Worm (Caenorhabditis elegans): ENCODE data around the gene elt-7.

elt-7 gene

ce11 chrV:4810653-4811052 is 40.2 kb downstream of the elt-7 start (continued):
- peak; percentile 5 for TF ChIP-seq dpl-1 (GFP tag; optimal IDR thresholded peaks at IDR 0.05)
- TF ChIP-seq sptf-2 (GFP tag; optimal IDR thresholded peaks at IDR 0.05): no peak
- no peak for TF ChIP-seq nhr-80 (tag; optimal IDR thresholded peaks at IDR 0.05)
- no peak for TF ChIP-seq nhr-179 (tag; optimal IDR thresholded peaks at IDR 0.05)
- TF ChIP-seq ztf-26 (tag; optimal IDR thresholded peaks at IDR 0.05): no peak
- no peak for TF ChIP-seq let-526 (GFP tag; IDR thresholded peaks at IDR 0.05)
- TF ChIP-seq madf-8 (GFP tag; conservative IDR thresholded peaks at IDR 0.05): 0 out of 2 replicates have a peak, but pooled peaks have one; percentile 21
- TF ChIP-seq Y53G8AR.9 (GFP tag; conservative IDR thresholded peaks at IDR 0.05): no peak
- no peak for TF ChIP-seq lir-1 (GFP tag; conservative IDR thresholded peaks at IDR 0.05)
- no peak for TF ChIP-seq ZK185.1 (tag; optimal IDR thresholded peaks at IDR 0.05; ENCODE audit: poor library complexity, severe bottlenecking)
- no peak for TF ChIP-seq tlf-1 (GFP tag; optimal IDR thresholded peaks at IDR 0.05)
- TF ChIP-seq hmg-1.2 (GFP tag; IDR thresholded peaks at IDR 0.05): no peak
- TF ChIP-seq Y95B8A.8 (GFP tag; IDR thresholded peaks at IDR 0.05): no peak
- TF ChIP-seq ama-1 (optimal IDR thresholded peaks at IDR 0.05): no peak
- TF ChIP-seq ama-1 (GFP tag; optimal IDR thresholded peaks at IDR 0.05): no peak
- no peak for TF ChIP-seq ceh-91 (GFP tag; IDR thresholded peaks at IDR 0.05)
- TF ChIP-seq gei-17 (GFP tag; optimal IDR thresholded peaks at IDR 0.05): no peak
- no peak for TF ChIP-seq fkh-3 (tag; optimal IDR thresholded peaks at IDR 0.05)
- no peak for TF ChIP-seq B0019.2 (GFP tag; conservative IDR thresholded peaks at IDR 0.05)
- no peak for TF ChIP-seq ztf-6 (GFP tag; IDR thresholded peaks at IDR 0.05)
- peak; percentile 54; the same call in 1 of the 2 replicates for TF ChIP-seq egrh-3 (GFP tag; IDR thresholded peaks at IDR 0.05)
- no peak for TF ChIP-seq F57A8.1 (GFP tag; optimal IDR thresholded peaks at IDR 0.05)

- TF ChIP-seq hmg-20 (GFP tag; IDR thresholded peaks at IDR 0.05) (no peak), Y56A3A.18 (GFP tag; IDR thresholded peaks at IDR 0.05) (no peak), madf-3 (GFP tag; IDR thresholded peaks at IDR 0.05) (no peak), lag-1 (GFP tag; IDR thresholded peaks at IDR 0.05) (no peak), ceh-100 (GFP tag; IDR thresholded peaks at IDR 0.05) (no peak), hlh-26 (GFP tag; conservative IDR thresholded peaks at IDR 0.05) (no peak), ztf-26 (tag; optimal IDR thresholded peaks at IDR 0.05) (no peak), tbp1 (GFP tag; optimal IDR thresholded peaks at IDR 0.05) (no peak), atf-7 (tag; optimal IDR thresholded peaks at IDR 0.05) (no peak), xnd-1 (tag; optimal IDR thresholded peaks at IDR 0.05) (no peak), F57A8.1 (GFP tag; optimal IDR thresholded peaks at IDR 0.05) (no peak), F10E7.11 (tag; optimal IDR thresholded peaks at IDR 0.05) (no peak), attf-6 (GFP tag; IDR thresholded peaks at IDR 0.05) (no peak), snpc-4 (GFP tag; optimal IDR thresholded peaks at IDR 0.05) (no peak), snpc-4 (tag; optimal IDR thresholded peaks at IDR 0.05) (no peak)
Measured at ce11 chrV:4813825-4814224, 43.4 kb downstream of the elt-7 start.

DNA sequence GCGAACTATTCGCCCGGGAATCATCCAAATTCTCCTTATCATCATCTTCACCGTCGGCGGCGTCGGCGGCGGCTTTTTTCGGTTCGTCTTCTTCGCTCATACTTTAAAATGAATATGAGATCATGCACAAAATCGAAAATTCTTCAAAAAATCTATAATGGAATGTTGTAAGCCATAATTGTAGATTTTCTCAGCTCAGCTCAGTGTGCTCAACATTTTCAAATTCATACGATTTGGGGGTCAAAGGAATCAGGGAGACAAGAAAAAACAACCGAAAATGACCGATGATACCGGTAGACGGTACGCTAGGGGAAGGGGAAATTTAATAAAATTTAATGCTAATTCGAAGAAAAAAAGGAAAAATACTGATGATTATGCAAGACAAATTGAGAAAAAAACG is 48.1 kb downstream of the elt-7 start, which contains the start of gene ccep-97:
TSS of gene ccep-97 (minus strand) at position 101 of the 400 bp plus-strand sequence.
- TF ChIP-seq ZK185.1 (tag; optimal IDR thresholded peaks at IDR 0.05; ENCODE audit: poor library complexity, severe bottlenecking) (no peak), madf-6 (GFP tag; IDR thresholded peaks at IDR 0.05) (peak; percentile 31; the same call in 1 of the 2 replicates)

- TF ChIP-seq ztf-25 (GFP tag; IDR thresholded peaks at IDR 0.05) (no peak), ceh-58 (GFP tag; IDR thresholded peaks at IDR 0.05) (no peak), akir-1 (GFP tag; optimal IDR thresholded peaks at IDR 0.05) (no peak), snpc-1.3 (tag; optimal IDR thresholded peaks at IDR 0.05; ENCODE audit: insufficient read depth) (no peak), ztf-26 (tag; optimal IDR thresholded peaks at IDR 0.05) (no peak), nhr-80 (tag; optimal IDR thresholded peaks at IDR 0.05) (no peak), lin-40 (tag; optimal IDR thresholded peaks at IDR 0.05) (no peak), let-607 (tag; optimal IDR thresholded peaks at IDR 0.05) (no peak), nfyb-1 (GFP tag; IDR thresholded peaks at IDR 0.05) (no peak), K11D2.4 (GFP tag; IDR thresholded peaks at IDR 0.05) (no peak), B0261.1 (tag; optimal IDR thresholded peaks at IDR 0.05) (no peak), bed-1 (GFP tag; IDR thresholded peaks at IDR 0.05) (no peak), rcor-1 (GFP tag; IDR thresholded peaks at IDR 0.05) (no peak), attf-6 (GFP tag; IDR thresholded peaks at IDR 0.05) (no peak)
Measured at ce11 chrV:4820601-4821000, 50.1 kb downstream of the elt-7 start.
